Worm (Caenorhabditis elegans): Measurements from ENCODE around the gene F56D2.2.
A peak's percentile ranks its signal among the peaks of the same experiment; 100 is the strongest.

Gene F56D2.2

DNA sequence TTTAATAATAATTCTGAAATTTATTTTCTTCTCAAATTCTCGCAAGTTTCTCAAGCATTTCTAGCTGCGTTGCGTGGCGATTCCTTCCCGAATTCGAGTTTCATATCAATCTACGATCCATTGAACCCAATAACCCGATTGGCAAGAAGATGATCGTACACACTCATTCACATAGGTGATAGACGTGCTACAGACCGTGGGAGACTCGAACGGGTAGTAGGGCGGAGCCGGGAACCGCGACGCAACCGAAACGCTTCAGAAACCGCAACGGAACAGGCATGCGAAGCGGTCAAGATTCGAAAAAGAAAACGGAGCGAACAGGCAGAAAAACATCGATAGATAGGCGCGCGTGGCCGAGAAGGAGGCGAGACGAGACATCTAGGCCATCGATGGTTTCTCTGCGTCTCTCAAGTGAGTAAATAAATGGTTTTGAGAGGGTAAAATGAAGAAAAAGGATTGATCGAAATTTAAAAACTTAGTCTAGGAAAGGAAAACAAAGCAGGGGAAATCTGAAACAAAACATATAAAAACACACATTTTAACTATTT, 16.4 kb downstream of the F56D2.2 start, which contains the start of gene madf-11 (continued):
- TF ChIP-seq ztf-26 (tag; optimal IDR thresholded peaks at IDR 0.05) (no peak), attf-6 (GFP tag; IDR thresholded peaks at IDR 0.05) (no peak), lin-54 (GFP tag; optimal IDR thresholded peaks at IDR 0.05) (peak; percentile 60), lin-40 (tag; optimal IDR thresholded peaks at IDR 0.05) (peak; percentile 39), bed-1 (GFP tag; IDR thresholded peaks at IDR 0.05) (no peak), nhr-179 (tag; optimal IDR thresholded peaks at IDR 0.05) (no peak), Y53G8AR.9 (GFP tag; conservative IDR thresholded peaks at IDR 0.05) (0 out of 2 replicates have a peak, but pooled peaks have one; percentile 42), ekl-4 (GFP tag; IDR thresholded peaks at IDR 0.05) (peak; percentile 10; the same call in 1 of the 2 replicates), cebp-2 (GFP tag; IDR thresholded peaks at IDR 0.05) (no peak), tbx-9 (tag; optimal IDR thresholded peaks at IDR 0.05; ENCODE audit: borderline replicate concordance) (no peak), pbrm-1 (GFP tag; IDR thresholded peaks at IDR 0.05) (no peak), madf-10 (tag; optimal IDR thresholded peaks at IDR 0.05) (peak; percentile 7), efl-1 (GFP tag; optimal IDR thresholded peaks at IDR 0.05) (no peak), let-526 (GFP tag; IDR thresholded peaks at IDR 0.05) (no peak), ceh-91 (GFP tag; IDR thresholded peaks at IDR 0.05) (no peak), ZK185.1 (tag; optimal IDR thresholded peaks at IDR 0.05; ENCODE audit: poor library complexity, severe bottlenecking) (peak; percentile 28), snpc-3.4 (tag; optimal IDR thresholded peaks at IDR 0.05) (no peak), hrde-1 (tag; optimal IDR thresholded peaks at IDR 0.05; ENCODE audit: borderline replicate concordance) (no peak), rcor-1 (GFP tag; IDR thresholded peaks at IDR 0.05) (peak; percentile 34; the same call in 1 of the 2 replicates), Y95B8A.8 (GFP tag; IDR thresholded peaks at IDR 0.05) (no peak), zfh-2 (GFP tag; conservative IDR thresholded peaks at IDR 0.05) (peak; percentile 90), nhr-27 (tag; optimal IDR thresholded peaks at IDR 0.05) (no peak), B0261.1 (tag; optimal IDR thresholded peaks at IDR 0.05) (no peak), rec-8 (tag; optimal IDR thresholded peaks at IDR 0.05) (no peak), nfyb-1 (GFP tag; IDR thresholded peaks at IDR 0.05) (0 out of 2 replicates have a peak, but pooled peaks have one; percentile 35), ceh-27 (GFP tag; optimal IDR thresholded peaks at IDR 0.05) (peak; percentile 83)

DNA sequence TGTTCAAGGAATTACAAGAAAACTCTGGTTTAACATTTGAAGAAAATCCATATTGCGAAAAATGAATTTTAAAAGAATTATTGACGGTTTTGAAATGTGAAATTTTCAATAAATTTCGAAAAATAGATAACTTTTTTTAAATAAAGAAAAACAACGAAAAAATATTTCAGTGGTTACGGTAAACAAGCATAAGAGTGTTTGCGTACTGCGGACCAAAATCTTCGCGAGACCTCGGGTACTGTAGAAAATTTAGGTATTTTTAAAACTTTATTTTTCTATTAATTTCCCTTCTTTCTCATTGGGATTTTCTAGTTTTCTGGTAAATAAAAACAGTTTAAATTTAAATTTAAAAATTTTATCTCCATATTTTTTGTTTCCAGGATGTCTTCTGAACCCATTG, 17.0 kb downstream of the F56D2.2 start, which contains the start of gene xnd-1:
Gene xnd-1 (plus strand): TSS at position 381 of the 400 bp plus-strand sequence.
- TF ChIP-seq ceh-27 (GFP tag; optimal IDR thresholded peaks at IDR 0.05), result no peak
- no peak for TF ChIP-seq lin-26 (GFP tag; IDR thresholded peaks at IDR 0.05)
- no peak for TF ChIP-seq mel-28 (tag; optimal IDR thresholded peaks at IDR 0.05; ENCODE audit: borderline replicate concordance)
- no peak for TF ChIP-seq egrh-3 (GFP tag; IDR thresholded peaks at IDR 0.05)
- no peak for TF ChIP-seq ets-4 (GFP tag; optimal IDR thresholded peaks at IDR 0.05)
- no peak for TF ChIP-seq hlh-26 (GFP tag; conservative IDR thresholded peaks at IDR 0.05)
- no peak for TF ChIP-seq C17E4.6 (GFP tag; IDR thresholded peaks at IDR 0.05)
- peak; percentile 95 for TF ChIP-seq lsl-1 (GFP tag; optimal IDR thresholded peaks at IDR 0.05)
- no peak for TF ChIP-seq B0035.1 (tag; optimal IDR thresholded peaks at IDR 0.05)
- no peak for TF ChIP-seq somi-1 (GFP tag; optimal IDR thresholded peaks at IDR 0.05)
- TF ChIP-seq ceh-79 (tag; optimal IDR thresholded peaks at IDR 0.05), result no peak
- peak; percentile 69 for TF ChIP-seq madf-6 (GFP tag; IDR thresholded peaks at IDR 0.05)
- TF ChIP-seq him-1 (tag; optimal IDR thresholded peaks at IDR 0.05), result no peak
- TF ChIP-seq snpc-1.3 (tag; optimal IDR thresholded peaks at IDR 0.05; ENCODE audit: insufficient read depth), result peak; percentile 57
- TF ChIP-seq tlf-1 (GFP tag; optimal IDR thresholded peaks at IDR 0.05), result no peak
- TF ChIP-seq cebp-2 (GFP tag; IDR thresholded peaks at IDR 0.05), result no peak
- no peak for TF ChIP-seq attf-5 (GFP tag; optimal IDR thresholded peaks at IDR 0.05)
- TF ChIP-seq nhr-179 (tag; optimal IDR thresholded peaks at IDR 0.05), result no peak
- TF ChIP-seq lin-35 (GFP tag; optimal IDR thresholded peaks at IDR 0.05), result no peak
- TF ChIP-seq tbp1 (GFP tag; optimal IDR thresholded peaks at IDR 0.05), result no peak
- no peak for TF ChIP-seq mes-4 (tag; optimal IDR thresholded peaks at IDR 0.05)
- no peak for TF ChIP-seq Y56A3A.18 (GFP tag; IDR thresholded peaks at IDR 0.05)
- TF ChIP-seq let-607 (tag; optimal IDR thresholded peaks at IDR 0.05), result no peak
- TF ChIP-seq Y53G8AR.9 (GFP tag; conservative IDR thresholded peaks at IDR 0.05), result no peak
- TF ChIP-seq Y79H2A.3 (GFP tag; conservative IDR thresholded peaks at IDR 0.05), result no peak

Measured in whole organism, young adult.